Fruit fly (Drosophila melanogaster) whole organism, prepupa: ENCODE results near the gene RpL34a.

ENCODE experiments used
- Blimp-1 ChIP-seq: fragments of 200-800 bp; sonication (Bioruptor generic); optimal IDR thresholded peaks from 3 replicates; lab custom pipeline; 2017; ENCODE audit warnings: missing biosample characterization, missing genetic modification characterization, mild to moderate bottlenecking, moderate library complexity, missing genetic modification reagents
- CG10669 ChIP-seq: fragments of 200-800 bp; sonication (Bioruptor generic); optimal IDR thresholded peaks from 3 replicates; lab custom pipeline; 2018; ENCODE audit warnings: missing biosample characterization, mild to moderate bottlenecking, missing genetic modification characterization, moderate library complexity
- CG11294 ChIP-seq: fragments of 200-800 bp; sonication (Bioruptor generic); IDR thresholded peaks from 2 replicates; pipeline ENCODE4 v1.3.6; 2022; ENCODE audit warnings: missing biosample characterization, missing genetic modification characterization
- CG11762 ChIP-seq: fragments of 200-800 bp; sonication (Bioruptor generic); optimal IDR thresholded peaks from 3 replicates; lab custom pipeline; 2016; ENCODE audit warnings: missing biosample characterization, missing genetic modification characterization; ENCODE audit not compliant: insufficient read depth
- CG11902 ChIP-seq: fragments of 200-800 bp; sonication (Bioruptor generic); optimal IDR thresholded peaks from 3 replicates; lab custom pipeline; 2016; ENCODE audit warnings: missing biosample characterization, missing genetic modification characterization
- CG15336 ChIP-seq: fragments of 200-800 bp; sonication (Bioruptor generic); IDR thresholded peaks from 2 replicates; pipeline ENCODE4 v1.3.6; 2022; ENCODE audit warnings: missing biosample characterization, missing genetic modification characterization
- CG1621 ChIP-seq: fragments of 200-800 bp; sonication (Bioruptor generic); optimal IDR thresholded peaks from 3 replicates; lab custom pipeline; 2018; ENCODE audit warnings: missing biosample characterization, mild to moderate bottlenecking, missing genetic modification characterization
- CG16779 ChIP-seq: fragments of 200-800 bp; sonication (Bioruptor generic); optimal IDR thresholded peaks from 3 replicates; lab custom pipeline; 2017; ENCODE audit warnings: missing biosample characterization, mild to moderate bottlenecking, missing genetic modification characterization
- CG3032 ChIP-seq: fragments of 200-800 bp; optimal IDR thresholded peaks from 2 replicates; lab custom pipeline; 2019; ENCODE audit warnings: missing biosample characterization, mild to moderate bottlenecking, missing genetic modification characterization, moderate library complexity
- CG31627 ChIP-seq: fragments of 200-800 bp; sonication (Bioruptor generic); optimal IDR thresholded peaks from 3 replicates; lab custom pipeline; 2016; ENCODE audit warnings: missing biosample characterization, missing genetic modification characterization
- CG32006 ChIP-seq: fragments of 200-800 bp; sonication (Bioruptor generic); optimal IDR thresholded peaks from 3 replicates; lab custom pipeline; 2017; ENCODE audit warnings: missing biosample characterization, mild to moderate bottlenecking, missing genetic modification characterization
- CG34406 ChIP-seq: fragments of 200-800 bp; sonication (Bioruptor generic); optimal IDR thresholded peaks from 3 replicates; lab custom pipeline; 2016; ENCODE audit warnings: missing biosample characterization, missing genetic modification characterization
- CG4318 ChIP-seq: fragments of 200-800 bp; sonication (Bioruptor generic); optimal IDR thresholded peaks from 3 replicates; lab custom pipeline; 2017; ENCODE audit warnings: missing biosample characterization, mild to moderate bottlenecking, missing genetic modification characterization
- CG6276 ChIP-seq: fragments of 200-800 bp; sonication (Bioruptor generic); optimal IDR thresholded peaks from 2 replicates; lab custom pipeline; 2017; ENCODE audit warnings: missing biosample characterization, mild to moderate bottlenecking, missing genetic modification characterization
- CG6854 ChIP-seq: fragments of 200-800 bp; sonication (Bioruptor generic); optimal IDR thresholded peaks from 2 replicates; lab custom pipeline; 2017; ENCODE audit warnings: missing biosample characterization, mild to moderate bottlenecking, missing genetic modification characterization
- CG8119 ChIP-seq: fragments of 200-800 bp; sonication (Bioruptor generic); IDR thresholded peaks from 3 replicates; pipeline ENCODE4 v1.3.6; 2022; ENCODE audit warnings: missing biosample characterization, missing genetic modification characterization
- CG9139 ChIP-seq: fragments of 200-800 bp; sonication (Bioruptor generic); optimal IDR thresholded peaks from 3 replicates; lab custom pipeline; 2017; ENCODE audit warnings: missing biosample characterization, mild to moderate bottlenecking, missing genetic modification characterization
- Eip75B ChIP-seq: fragments of 200-800 bp; sonication (Bioruptor generic); optimal IDR thresholded peaks from 3 replicates; lab custom pipeline; 2016; ENCODE audit warnings: missing biosample characterization, missing genetic modification characterization
- Ets21C ChIP-seq: fragments of 200-800 bp; sonication (Bioruptor generic); optimal IDR thresholded peaks from 3 replicates; lab custom pipeline; 2016; ENCODE audit warnings: missing biosample characterization, missing genetic modification characterization
- Ets96B ChIP-seq: fragments of 200-800 bp; optimal IDR thresholded peaks from 2 replicates; lab custom pipeline; 2019; ENCODE audit warnings: missing biosample characterization, mild to moderate bottlenecking, missing genetic modification characterization, moderate library complexity
- Gug ChIP-seq: fragments of 200-800 bp; sonication (Bioruptor generic); IDR thresholded peaks from 2 replicates; pipeline ENCODE4 v1.3.6; 2022; ENCODE audit warnings: missing biosample characterization, missing genetic modification characterization
- Hr38 ChIP-seq: sonication (Bioruptor generic); optimal IDR thresholded peaks from 2 replicates; lab custom pipeline; 2016; ENCODE audit warnings: missing biosample characterization, missing genetic modification characterization
- Hr39 ChIP-seq: fragments of 200-800 bp; sonication (Bioruptor generic); optimal IDR thresholded peaks from 2 replicates; lab custom pipeline; 2016; ENCODE audit warnings: missing biosample characterization, missing genetic modification characterization
- Hr4 ChIP-seq: fragments of 200-800 bp; sonication (Bioruptor generic); optimal IDR thresholded peaks from 3 replicates; lab custom pipeline; 2016; ENCODE audit warnings: missing biosample characterization, missing genetic modification characterization
- Lpt ChIP-seq: fragments of 200-800 bp; sonication (Bioruptor generic); optimal IDR thresholded peaks from 3 replicates; lab custom pipeline; 2016; ENCODE audit warnings: missing biosample characterization, missing genetic modification characterization
- Met ChIP-seq: fragments of 200-800 bp; sonication (Bioruptor generic); optimal IDR thresholded peaks from 3 replicates; lab custom pipeline; 2016; ENCODE audit warnings: missing biosample characterization, missing genetic modification characterization
- OdsH ChIP-seq: fragments of 200-800 bp; sonication (Bioruptor generic); optimal IDR thresholded peaks from 3 replicates; lab custom pipeline; 2016; ENCODE audit warnings: missing biosample characterization, missing genetic modification characterization
- Sox102F ChIP-seq: fragments of 200-800 bp; sonication (Bioruptor generic); optimal IDR thresholded peaks from 2 replicates; lab custom pipeline; 2016; ENCODE audit warnings: missing biosample characterization, mild to moderate bottlenecking, missing genetic modification characterization
- Sox14 ChIP-seq: fragments of 200-800 bp; sonication (Bioruptor generic); optimal IDR thresholded peaks from 3 replicates; lab custom pipeline; 2016; ENCODE audit warnings: missing biosample characterization, missing genetic modification characterization
- Sox15 ChIP-seq: fragments of 200-800 bp; sonication (Bioruptor generic); optimal IDR thresholded peaks from 3 replicates; lab custom pipeline; 2016; ENCODE audit warnings: missing biosample characterization, missing genetic modification characterization
- achi ChIP-seq: fragments of 200-800 bp; sonication (Bioruptor generic); optimal IDR thresholded peaks from 3 replicates; lab custom pipeline; 2016; ENCODE audit warnings: missing biosample characterization, missing genetic modification characterization
- acj6 ChIP-seq: fragments of 200-800 bp; sonication (Bioruptor generic); optimal IDR thresholded peaks from 3 replicates; lab custom pipeline; 2016; ENCODE audit warnings: missing biosample characterization, missing genetic modification characterization
- cyc ChIP-seq: fragments of 200-800 bp; sonication (Bioruptor generic); optimal IDR thresholded peaks from 3 replicates; lab custom pipeline; 2016; ENCODE audit warnings: missing biosample characterization, missing genetic modification characterization
- dac ChIP-seq: fragments of 200-800 bp; sonication (Bioruptor generic); optimal IDR thresholded peaks from 2 replicates; lab custom pipeline; 2017; ENCODE audit warnings: missing biosample characterization, mild to moderate bottlenecking, missing genetic modification characterization
- dsx ChIP-seq: fragments of 200-800 bp; optimal IDR thresholded peaks from 3 replicates; lab custom pipeline; 2019; ENCODE audit warnings: missing biosample characterization, mild to moderate bottlenecking, missing genetic modification characterization, moderate library complexity; ENCODE audit not compliant: poor library complexity, severe bottlenecking
- eg ChIP-seq: fragments of 200-800 bp; sonication (Bioruptor generic); IDR thresholded peaks from 3 replicates; pipeline ENCODE4 v1.3.6; 2022; ENCODE audit warnings: missing biosample characterization, missing genetic modification characterization
- esn ChIP-seq: fragments of 200-800 bp; sonication (Bioruptor generic); optimal IDR thresholded peaks from 2 replicates; lab custom pipeline; 2016; ENCODE audit warnings: missing biosample characterization, mild to moderate bottlenecking, missing genetic modification characterization, moderate library complexity
- fd59A ChIP-seq: fragments of 200-800 bp; sonication (Bioruptor generic); optimal IDR thresholded peaks from 2 replicates; lab custom pipeline; 2017; ENCODE audit warnings: missing biosample characterization, mild to moderate bottlenecking, missing genetic modification characterization, missing genetic modification reagents
- fkh ChIP-seq: fragments of 200-800 bp; sonication (Bioruptor generic); optimal IDR thresholded peaks from 3 replicates; lab custom pipeline; 2017; ENCODE audit warnings: missing biosample characterization, mild to moderate bottlenecking, missing genetic modification characterization, moderate library complexity
- lz ChIP-seq: fragments of 200-800 bp; sonication (Bioruptor generic); optimal IDR thresholded peaks from 3 replicates; lab custom pipeline; 2016; ENCODE audit warnings: missing biosample characterization, missing genetic modification characterization
- net ChIP-seq: fragments of 200-800 bp; sonication (Bioruptor generic); optimal IDR thresholded peaks from 3 replicates; lab custom pipeline; 2016; ENCODE audit warnings: missing biosample characterization, missing genetic modification characterization
- pdm3 ChIP-seq: fragments of 200-800 bp; sonication (Bioruptor generic); optimal IDR thresholded peaks from 3 replicates; lab custom pipeline; 2016; ENCODE audit warnings: missing biosample characterization, missing genetic modification characterization
- salr ChIP-seq, 2 experiments: fragments of 200-800 bp; sonication (Bioruptor generic); optimal IDR thresholded peaks; 3 replicates each; lab custom pipeline; 2016 to 2018; ENCODE audit warnings: missing biosample characterization in 2 of 2, missing genetic modification characterization in 2 of 2, mild to moderate bottlenecking in 1 of 2
- svp ChIP-seq: fragments of 200-800 bp; sonication (Bioruptor generic); peaks from one replicate; lab custom pipeline; 2016; ENCODE audit warnings: missing biosample characterization, missing genetic modification characterization
- vri ChIP-seq: fragments of 200-800 bp; sonication (Bioruptor generic); optimal IDR thresholded peaks from 3 replicates; lab custom pipeline; 2016; ENCODE audit warnings: missing biosample characterization, mild to moderate bottlenecking, missing genetic modification characterization

Gene RpL34a

dm6 chr3R:26020244-26021171 is 38.6 kb downstream of the RpL34a start (continued):
- TF ChIP-seq Gug (peak; percentile 58), pdm3 (GFP tag; lab: Kevin White, UChicago) (peak; percentile 65), Blimp-1 (no peak), CG11902 (peak; percentile 47), esn (peak; percentile 64), CG4318 (GFP tag; lab: Kevin White, UChicago) (peak; percentile 78), CG34406 (peak; percentile 73), Hr39 (peak; percentile 36), Ets96B (tag; lab: Kevin White, UChicago) (peak; percentile 72), acj6 (GFP tag; lab: Kevin White, UChicago) (peak; percentile 72), CG6276 (GFP tag; lab: Kevin White, UChicago) (peak; percentile 74), CG16779 (tag; lab: Kevin White, UChicago) (peak; percentile 40), Sox14 (GFP tag; lab: Kevin White, UChicago) (peak; percentile 36), fkh (no peak), cyc (GFP tag; lab: Kevin White, UChicago) (peak; percentile 43), CG11762 (GFP tag; lab: Kevin White, UChicago) (peak; percentile 59), Sox15 (GFP tag; lab: Kevin White, UChicago) (peak; percentile 53), Lpt (GFP tag; lab: Kevin White, UChicago) (peak; percentile 25), eg (peak; percentile 84), net (peak; percentile 62), dac (GFP tag; lab: Kevin White, UChicago) (peak; percentile 53), achi (GFP tag; lab: Kevin White, UChicago) (peak; percentile 77), Met (GFP tag; lab: Kevin White, UChicago) (peak; percentile 53), fd59A (peak; percentile 55), dsx (no peak), CG32006 (GFP tag; lab: Kevin White, UChicago) (peak; percentile 88), CG1621 (tag; lab: Kevin White, UChicago) (peak; percentile 60), Sox102F (GFP tag; lab: Kevin White, UChicago) (peak; percentile 26)

dm6 chr3R:26019232-26019631 is 39.8 kb downstream of the RpL34a start:
- no peak for TF ChIP-seq Met (GFP tag; lab: Kevin White, UChicago)
- no peak for TF ChIP-seq cyc (GFP tag; lab: Kevin White, UChicago)
- no peak for TF ChIP-seq CG9139
- no peak for TF ChIP-seq CG1621 (tag; lab: Kevin White, UChicago)
- TF ChIP-seq Eip75B, result no peak
- no peak for TF ChIP-seq esn
- TF ChIP-seq CG11294 (GFP tag; lab: Robert Waterston, UW), result peak; percentile 69
- peak; percentile 0 for TF ChIP-seq CG10669 (GFP tag; lab: Kevin White, UChicago)
- TF ChIP-seq CG3032 (tag; lab: Kevin White, UChicago), result peak; percentile 37
- peak; percentile 45 for TF ChIP-seq acj6 (GFP tag; lab: Kevin White, UChicago)
- peak; percentile 64 for TF ChIP-seq OdsH (GFP tag; lab: Kevin White, UChicago)
- peak; percentile 75 for TF ChIP-seq Hr4
- peak; percentile 19 for TF ChIP-seq Sox14 (GFP tag; lab: Kevin White, UChicago)
- no peak for TF ChIP-seq CG34406
- TF ChIP-seq fd59A, result no peak
- peak; percentile 67 for TF ChIP-seq Lpt (GFP tag; lab: Kevin White, UChicago)
- no peak for TF ChIP-seq CG6854 (GFP tag; lab: Kevin White, UChicago)
- TF ChIP-seq CG4318 (GFP tag; lab: Kevin White, UChicago), result peak; percentile 81
- TF ChIP-seq lz, result no peak
- TF ChIP-seq fkh, result no peak
- peak; percentile 85 for TF ChIP-seq CG6276 (GFP tag; lab: Kevin White, UChicago)
- TF ChIP-seq vri (GFP tag; lab: Kevin White, UChicago), result no peak
- TF ChIP-seq Sox102F (GFP tag; lab: Kevin White, UChicago), result no peak
- no peak for TF ChIP-seq svp (GFP tag; lab: Kevin White, UChicago)
- TF ChIP-seq Hr38 (GFP tag; lab: Kevin White, UChicago), result no peak
- TF ChIP-seq Blimp-1, result no peak
- peak; percentile 69 for TF ChIP-seq achi (GFP tag; lab: Kevin White, UChicago)
- no peak for TF ChIP-seq Hr39
- TF ChIP-seq dsx, result no peak
- TF ChIP-seq salr (GFP tag; optimal IDR thresholded peaks at IDR 0.05; lab: Kevin White, UChicago), result peak in 1 of 2 experiments; percentile 53
- TF ChIP-seq CG31627, result no peak
- TF ChIP-seq CG15336 (GFP tag; lab: Robert Waterston, UW), result peak; percentile 95
- TF ChIP-seq CG8119, result peak; percentile 93
- peak; percentile 86 for TF ChIP-seq eg
- no peak for TF ChIP-seq Ets21C (GFP tag; lab: Kevin White, UChicago)
- TF ChIP-seq CG11762 (GFP tag; lab: Kevin White, UChicago), result peak; percentile 0
